Worm (Caenorhabditis elegans): ENCODE measurements around the gene spp-9.

Gene spp-9

DNA sequence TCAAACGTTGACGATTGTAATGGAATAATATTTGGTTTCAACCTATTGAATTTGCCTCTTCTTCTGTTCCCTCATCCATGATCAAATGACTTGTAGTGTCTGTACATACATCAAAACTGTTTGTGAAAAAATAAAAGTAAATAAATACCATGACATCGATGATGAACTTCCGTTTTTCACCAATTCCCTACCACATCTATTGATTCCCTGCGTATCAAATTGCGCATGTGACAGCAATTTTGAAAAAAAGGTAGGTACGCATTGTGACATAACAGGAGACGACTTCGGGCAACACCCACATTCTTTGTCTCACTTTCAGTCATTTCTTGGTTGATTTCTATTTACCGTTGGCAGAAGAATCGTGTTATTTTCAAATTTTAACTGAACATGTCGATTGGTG, 48.8 kb downstream of the spp-9 start, which contains the start of gene C35C5.9 (continued):
- TF ChIP-seq hlh-17 (GFP tag; optimal IDR thresholded peaks at IDR 0.05; ENCODE audit: borderline replicate concordance) = no peak
- TF ChIP-seq hlh-4 (tag; optimal IDR thresholded peaks at IDR 0.05) = no peak
- TF ChIP-seq C34B4.2 (tag; optimal IDR thresholded peaks at IDR 0.05) = no peak
- TF ChIP-seq unc-62 (GFP tag; optimal IDR thresholded peaks at IDR 0.05) = no peak
- TF ChIP-seq ets-5 (GFP tag; IDR thresholded peaks at IDR 0.05) = no peak
- no peak for TF ChIP-seq lsy-2 (tag; optimal IDR thresholded peaks at IDR 0.05)

- TF ChIP-seq Y116A8C.19 (tag; optimal IDR thresholded peaks at IDR 0.05; ENCODE audit: borderline replicate concordance) (no peak), nhr-20 (tag; optimal IDR thresholded peaks at IDR 0.05) (no peak), lin-13 (GFP tag; optimal IDR thresholded peaks at IDR 0.05) (no peak), efl-1 (optimal IDR thresholded peaks at IDR 0.05) (no peak), efl-1 (GFP tag; optimal IDR thresholded peaks at IDR 0.05 in 1 of 2) (peak in 1 of 2 experiments; percentile 86), nhr-71 (tag; optimal IDR thresholded peaks at IDR 0.05) (peak; percentile 17), ceh-82 (tag; optimal IDR thresholded peaks at IDR 0.05) (no peak), ces-1 (GFP tag; optimal IDR thresholded peaks at IDR 0.05) (no peak), ceh-88 (GFP tag; IDR thresholded peaks at IDR 0.05) (no peak), lin-35 (GFP tag; optimal IDR thresholded peaks at IDR 0.05) (peak in 1 of 2 experiments; percentile 0), nhr-90 (tag; optimal IDR thresholded peaks at IDR 0.05; ENCODE audit: poor library complexity) (peak; percentile 51), unc-62 (GFP tag; optimal IDR thresholded peaks at IDR 0.05) (no peak), dsc-1 (tag; optimal IDR thresholded peaks at IDR 0.05) (no peak), pag-3 (tag; optimal IDR thresholded peaks at IDR 0.05; ENCODE audit: borderline replicate concordance, insufficient read depth) (no peak), nhr-84 (tag; optimal IDR thresholded peaks at IDR 0.05) (no peak)
Observed at ce11 chrX:11537240-11537764, 49.7 kb downstream of the spp-9 start, which contains the start of gene gcp-2.2. gcp-2.2 (plus strand) TSS chrX:11537714.
